Fruit fly (Drosophila melanogaster) whole organism, embryonic: Measurements from ENCODE around the gene CG11986.
A peak's percentile ranks its signal among the peaks of the same experiment; 100 is the strongest.

Experiments
- Adf1 ChIP-seq: fragments of 200-800 bp; sonication (Bioruptor generic); IDR thresholded peaks from 2 replicates; pipeline ENCODE4 v1.3.6; 2022; ENCODE audit warnings: missing biosample characterization, missing genetic modification characterization
- BtbVII ChIP-seq: fragments of 200-800 bp; sonication (Bioruptor generic); optimal IDR thresholded peaks from 3 replicates; lab custom pipeline; 2017; ENCODE audit warnings: missing biosample characterization, mild to moderate bottlenecking, missing genetic modification characterization
- CG10147 ChIP-seq: fragments of 200-800 bp; sonication (Bioruptor generic); optimal IDR thresholded peaks from 2 replicates; lab custom pipeline; 2019; ENCODE audit warnings: missing biosample characterization, mild to moderate bottlenecking, missing genetic modification characterization, moderate library complexity
- CG10543 ChIP-seq: fragments of 200-800 bp; sonication (Bioruptor generic); optimal IDR thresholded peaks from 3 replicates; lab custom pipeline; 2017; ENCODE audit warnings: missing biosample characterization, mild to moderate bottlenecking, missing genetic modification characterization, moderate library complexity
- CG12299 ChIP-seq: fragments of 200-800 bp; sonication (Bioruptor generic); optimal IDR thresholded peaks from 2 replicates; lab custom pipeline; 2018; ENCODE audit warnings: missing biosample characterization, mild to moderate bottlenecking, missing genetic modification characterization
- CG12769 ChIP-seq: fragments of 200-800 bp; sonication (Bioruptor generic); optimal IDR thresholded peaks from 2 replicates; lab custom pipeline; 2019; ENCODE audit warnings: missing biosample characterization, mild to moderate bottlenecking, missing genetic modification characterization, moderate library complexity
- CG13296 ChIP-seq: fragments of 200-800 bp; sonication (Bioruptor generic); optimal IDR thresholded peaks from 3 replicates; lab custom pipeline; 2018; ENCODE audit warnings: missing biosample characterization, mild to moderate bottlenecking, missing genetic modification characterization
- CG13624 ChIP-seq: fragments of 200-800 bp; sonication (Bioruptor generic); optimal IDR thresholded peaks from 2 replicates; lab custom pipeline; 2016; ENCODE audit warnings: missing biosample characterization, missing genetic modification characterization
- CG16779 ChIP-seq: fragments of 200-800 bp; sonication (Bioruptor generic); IDR thresholded peaks from 2 replicates; pipeline ENCODE4 v1.3.6; 2022; ENCODE audit warnings: missing biosample characterization, missing genetic modification characterization
- CG16815 ChIP-seq: fragments of 200-800 bp; sonication (Bioruptor generic); optimal IDR thresholded peaks from 3 replicates; lab custom pipeline; 2017; ENCODE audit warnings: missing biosample characterization, mild to moderate bottlenecking, missing genetic modification characterization
- CG17359 ChIP-seq: fragments of 200-800 bp; sonication (Bioruptor generic); optimal IDR thresholded peaks from 3 replicates; lab custom pipeline; 2018; ENCODE audit warnings: missing biosample characterization, mild to moderate bottlenecking, missing genetic modification characterization, moderate library complexity
- CG17568 ChIP-seq: fragments of 200-800 bp; sonication (Bioruptor generic); optimal IDR thresholded peaks from 2 replicates; lab custom pipeline; 2018; ENCODE audit warnings: missing biosample characterization, mild to moderate bottlenecking, missing genetic modification characterization, moderate library complexity
- CG2199 ChIP-seq: fragments of 200-800 bp; sonication (Bioruptor generic); IDR thresholded peaks from 3 replicates; pipeline ENCODE4 v1.3.6; 2022; ENCODE audit warnings: missing biosample characterization, missing genetic modification characterization
- CG3163 ChIP-seq: fragments of 200-800 bp; sonication (Bioruptor generic); optimal IDR thresholded peaks from 3 replicates; lab custom pipeline; 2016; ENCODE audit warnings: missing biosample characterization, missing genetic modification characterization
- CG32532 ChIP-seq: fragments of 200-800 bp; sonication (Bioruptor generic); IDR thresholded peaks from 2 replicates; pipeline ENCODE4 v1.3.6; 2022; ENCODE audit warnings: missing biosample characterization, missing genetic modification characterization
- CG3281 ChIP-seq: fragments of 200-800 bp; sonication (Bioruptor generic); optimal IDR thresholded peaks from 3 replicates; lab custom pipeline; 2017; ENCODE audit warnings: missing biosample characterization, mild to moderate bottlenecking, missing genetic modification characterization
- CG34224 ChIP-seq: fragments of 200-800 bp; sonication (Bioruptor generic); IDR thresholded peaks from 3 replicates; pipeline ENCODE4 v1.3.6; 2022; ENCODE audit warnings: missing biosample characterization, missing genetic modification characterization; ENCODE audit not compliant: partially characterized antibody
- CG3838 ChIP-seq: fragments of 200-800 bp; sonication (Bioruptor generic); optimal IDR thresholded peaks from 3 replicates; lab custom pipeline; 2016; ENCODE audit warnings: missing biosample characterization, missing genetic modification characterization
- CG7963 ChIP-seq: fragments of 200-800 bp; sonication (Bioruptor generic); IDR thresholded peaks from 3 replicates; pipeline ENCODE4 v1.3.6; 2022; ENCODE audit warnings: missing biosample characterization, missing genetic modification characterization; ENCODE audit not compliant: partially characterized antibody
- CG7987 ChIP-seq: fragments of 200-800 bp; sonication (Bioruptor generic); optimal IDR thresholded peaks from 2 replicates; lab custom pipeline; 2018; ENCODE audit warnings: missing biosample characterization, mild to moderate bottlenecking, missing genetic modification characterization, moderate library complexity
- CG8359 ChIP-seq: fragments of 200-800 bp; sonication (Bioruptor generic); optimal IDR thresholded peaks from 2 replicates; lab custom pipeline; 2017; ENCODE audit warnings: missing biosample characterization, mild to moderate bottlenecking, missing genetic modification characterization, borderline replicate concordance
- Dbx ChIP-seq: fragments of 200-800 bp; sonication (Bioruptor generic); IDR thresholded peaks from 3 replicates; pipeline ENCODE4 v1.3.6; 2022; ENCODE audit warnings: missing biosample characterization, missing genetic modification characterization
- Dll ChIP-seq: fragments of 200-800 bp; sonication (Bioruptor generic); IDR thresholded peaks from 4 replicates; pipeline ENCODE4 v1.3.6; 2022; ENCODE audit warnings: missing biosample characterization, missing genetic modification characterization; ENCODE audit not compliant: partially characterized antibody
- Doc3 ChIP-seq: fragments of 200-800 bp; sonication (Bioruptor generic); IDR thresholded peaks from 3 replicates; pipeline ENCODE4 v1.3.6; 2022; ENCODE audit warnings: missing biosample characterization, missing genetic modification characterization; ENCODE audit not compliant: partially characterized antibody
- Elba2 ChIP-seq: fragments of 200-800 bp; sonication (Bioruptor generic); optimal IDR thresholded peaks from 3 replicates; lab custom pipeline; 2016; ENCODE audit warnings: missing biosample characterization, missing genetic modification characterization
- Hand ChIP-seq: fragments of 200-800 bp; sonication (Bioruptor generic); optimal IDR thresholded peaks from 2 replicates; lab custom pipeline; 2017; ENCODE audit warnings: mild to moderate bottlenecking, missing biosample characterization, missing genetic modification reagents, missing genetic modification characterization
- Hr51 ChIP-seq, 2 experiments: fragments of 200-800 bp; sonication (Bioruptor generic); optimal IDR thresholded peaks; 2 replicates in 1 of 2; 3 replicates in 1 of 2; lab custom pipeline; 2016 to 2018; ENCODE audit warnings: missing biosample characterization in 2 of 2, missing genetic modification characterization in 2 of 2, mild to moderate bottlenecking in 1 of 2, moderate library complexity in 1 of 2
- Hr78 ChIP-seq, 2 experiments: fragments of 200-800 bp in 1 of 2; fragments of >200 bp in 1 of 2; sonication (Bioruptor generic) in 1 of 2; optimal IDR thresholded peaks; 2 replicates each; lab custom pipeline; 2017 to 2019; ENCODE audit warnings: missing biosample characterization in 2 of 2, missing genetic modification characterization in 2 of 2, mild to moderate bottlenecking in 1 of 2, moderate library complexity in 1 of 2
- Jarid2 ChIP-seq: fragments of 200-800 bp; sonication (Bioruptor generic); optimal IDR thresholded peaks from 3 replicates; lab custom pipeline; 2017; ENCODE audit warnings: mild to moderate bottlenecking, missing biosample characterization, missing genetic modification reagents, missing genetic modification characterization
- Med ChIP-seq: fragments of 200-800 bp; sonication (Bioruptor generic); peaks from one replicate; lab custom pipeline; 2016; ENCODE audit warnings: missing biosample characterization, missing genetic modification characterization, mild to moderate bottlenecking, inconsistent platforms, moderate library complexity
- Trl ChIP-seq, 3 experiments: fragments of >200 bp in 2 of 3; fragments of 200-800 bp in 1 of 3; sonication (Bioruptor generic) in 1 of 3; optimal IDR thresholded peaks; 2 replicates in 1 of 3; 3 replicates in 2 of 3; lab custom pipeline; 2016 to 2017; ENCODE audit warnings: missing biosample characterization in 1 of 3, missing genetic modification characterization in 1 of 3
- ab ChIP-seq: fragments of 200-800 bp; sonication (Bioruptor generic); optimal IDR thresholded peaks from 2 replicates; lab custom pipeline; 2016; ENCODE audit warnings: missing biosample characterization, missing genetic modification characterization
- aop ChIP-seq: fragments of 200-800 bp; sonication (Bioruptor generic); IDR thresholded peaks from 2 replicates; pipeline ENCODE4 v1.3.6; 2022; ENCODE audit warnings: missing biosample characterization, missing genetic modification characterization
- chinmo ChIP-seq: fragments of 200-800 bp; sonication (Bioruptor generic); IDR thresholded peaks from 4 replicates; pipeline ENCODE4 v1.3.6; 2022; ENCODE audit warnings: missing biosample characterization, missing genetic modification characterization; ENCODE audit not compliant: partially characterized antibody
- chm ChIP-seq: fragments of 200-800 bp; sonication (Bioruptor generic); IDR thresholded peaks from 2 replicates; pipeline ENCODE4 v1.3.6; 2022; ENCODE audit warnings: missing biosample characterization, missing genetic modification characterization
- ci ChIP-seq: fragments of 200-800 bp; sonication (Bioruptor generic); IDR thresholded peaks from 3 replicates; pipeline ENCODE4 v1.3.6; 2022; ENCODE audit warnings: missing biosample characterization, missing genetic modification characterization
- crp ChIP-seq, 2 experiments: fragments of 200-800 bp; sonication (Bioruptor generic); optimal IDR thresholded peaks; 2 replicates in 1 of 2; 3 replicates in 1 of 2; lab custom pipeline; 2017; ENCODE audit warnings: missing biosample characterization in 2 of 2, missing genetic modification characterization in 2 of 2, mild to moderate bottlenecking in 1 of 2, moderate library complexity in 1 of 2
- cwo ChIP-seq: fragments of 200-800 bp; sonication (Bioruptor generic); optimal IDR thresholded peaks from 3 replicates; lab custom pipeline; 2017; ENCODE audit warnings: missing biosample characterization, missing genetic modification characterization, mild to moderate bottlenecking, moderate library complexity, missing genetic modification reagents
- gro ChIP-seq: fragments of 200-800 bp; sonication (Bioruptor generic); optimal IDR thresholded peaks from 2 replicates; lab custom pipeline; 2016; ENCODE audit warnings: missing biosample characterization, missing genetic modification characterization
- odd ChIP-seq: fragments of 200-800 bp; sonication (Bioruptor generic); optimal IDR thresholded peaks from 2 replicates; lab custom pipeline; 2017; ENCODE audit warnings: missing biosample characterization, mild to moderate bottlenecking, missing genetic modification characterization
- scrt ChIP-seq: fragments of 200-800 bp; sonication (Bioruptor generic); optimal IDR thresholded peaks from 2 replicates; lab custom pipeline; 2018; ENCODE audit warnings: missing biosample characterization, mild to moderate bottlenecking, missing genetic modification characterization, moderate library complexity
- sd ChIP-seq: fragments of 200-800 bp; sonication (Bioruptor generic); optimal IDR thresholded peaks from 3 replicates; lab custom pipeline; 2018; ENCODE audit warnings: missing biosample characterization, mild to moderate bottlenecking, missing genetic modification characterization, moderate library complexity
- shn ChIP-seq: fragments of 200-800 bp; sonication (Bioruptor generic); optimal IDR thresholded peaks from 3 replicates; lab custom pipeline; 2016; ENCODE audit warnings: missing biosample characterization, missing genetic modification characterization
- sqz ChIP-seq: fragments of 200-800 bp; sonication (Bioruptor generic); optimal IDR thresholded peaks from 3 replicates; lab custom pipeline; 2018; ENCODE audit warnings: missing biosample characterization, mild to moderate bottlenecking, missing genetic modification characterization
- sug ChIP-seq: fragments of 200-800 bp; optimal IDR thresholded peaks from 2 replicates; lab custom pipeline; 2019; ENCODE audit warnings: missing biosample characterization, mild to moderate bottlenecking, missing genetic modification characterization, moderate library complexity
- tap ChIP-seq: fragments of 200-800 bp; optimal IDR thresholded peaks from 3 replicates; lab custom pipeline; 2019; ENCODE audit warnings: missing biosample characterization, mild to moderate bottlenecking, missing genetic modification characterization, moderate library complexity
- unc-4 ChIP-seq: fragments of 200-800 bp; sonication (Bioruptor generic); IDR thresholded peaks from 2 replicates; pipeline ENCODE4 v1.3.6; 2022; ENCODE audit warnings: missing biosample characterization, missing genetic modification characterization; ENCODE audit not compliant: partially characterized antibody

CG11986 gene

dm6 chr3R:8980776-8981165 lies 34.5 kb upstream of the CG11986 start, which contains the start of gene CAHbeta (continued):
- peak; percentile 33 for TF ChIP-seq CG13296
- TF ChIP-seq Adf1: 0 out of 2 replicates have a peak, but pooled peaks have one; percentile 15
- TF ChIP-seq Dll (GFP tag; lab: Robert Waterston, UW): peak; percentile 34; the same call in 1 of the 4 replicates
- peak; percentile 56 for TF ChIP-seq CG12299 (tag; lab: Kevin White, UChicago)
- TF ChIP-seq crp (GFP tag; optimal IDR thresholded peaks at IDR 0.05; lab: Kevin White, UChicago): peak in 1 of 2 experiments; percentile 47
- TF ChIP-seq gro (GFP tag; lab: Kevin White, UChicago): peak; percentile 36
- TF ChIP-seq CG32532: peak; percentile 36; the same call in 1 of the 2 replicates
- TF ChIP-seq Doc3 (GFP tag; lab: Robert Waterston, UW): peak; percentile 42; the same call in 1 of the 3 replicates
- no peak for TF ChIP-seq Elba2 (GFP tag; lab: Kevin White, UChicago)
- TF ChIP-seq ab (GFP tag; lab: Kevin White, UChicago): no peak
- peak in 1 of 2 experiments; percentile 73 for TF ChIP-seq Hr78 (GFP tag; optimal IDR thresholded peaks at IDR 0.05; lab: Kevin White, UChicago)
- peak; percentile 5 for TF ChIP-seq CG3281
- peak; percentile 65 for TF ChIP-seq Hand
- no peak for TF ChIP-seq CG16815
- TF ChIP-seq chinmo (GFP tag; lab: Robert Waterston, UW): 0 out of 4 replicates have a peak, but pooled peaks have one; percentile 71
- TF ChIP-seq Trl (optimal IDR thresholded peaks at IDR 0.05; lab: Kevin White, UChicago): peak; percentile 80 to 93
- no peak for TF ChIP-seq Trl (GFP tag; optimal IDR thresholded peaks at IDR 0.05; lab: Kevin White, UChicago)
- peak; percentile 63 for TF ChIP-seq sqz (GFP tag; lab: Kevin White, UChicago)
- TF ChIP-seq shn (GFP tag; lab: Kevin White, UChicago): no peak
- TF ChIP-seq CG10147 (GFP tag; lab: Kevin White, UChicago): peak; percentile 7
- TF ChIP-seq tap (tag; lab: Kevin White, UChicago): no peak
- TF ChIP-seq CG3163 (GFP tag; lab: Kevin White, UChicago): peak; percentile 62
- peak; percentile 84 for TF ChIP-seq scrt (GFP tag; lab: Kevin White, UChicago)
- TF ChIP-seq CG13624 (GFP tag; lab: Kevin White, UChicago): peak; percentile 31
- peak; percentile 66 for TF ChIP-seq CG7987
- no peak for TF ChIP-seq odd (GFP tag; lab: Kevin White, UChicago)
- peak; percentile 61 for TF ChIP-seq sug (tag; lab: Kevin White, UChicago)
- TF ChIP-seq BtbVII (GFP tag; lab: Kevin White, UChicago): peak; percentile 40
- peak in 1 of 2 experiments; percentile 13 for TF ChIP-seq Hr51 (GFP tag; optimal IDR thresholded peaks at IDR 0.05; lab: Kevin White, UChicago)
- no peak for TF ChIP-seq CG8359 (GFP tag; lab: Kevin White, UChicago)
- TF ChIP-seq Med: peak; percentile 82
- TF ChIP-seq CG34224: peak; percentile 21; the same call in 1 of the 3 replicates
- 0 out of 3 replicates have a peak, but pooled peaks have one; percentile 2 for TF ChIP-seq CG2199
- no peak for TF ChIP-seq CG3838 (GFP tag; lab: Kevin White, UChicago)
- TF ChIP-seq Dbx: no peak
- peak; percentile 43; the same call in 1 of the 3 replicates for TF ChIP-seq ci (GFP tag; lab: Robert Waterston, UW)
- TF ChIP-seq CG17568 (GFP tag; lab: Kevin White, UChicago): peak; percentile 7
- peak; percentile 34 for TF ChIP-seq Jarid2
- peak; percentile 67 for TF ChIP-seq CG12769 (tag; lab: Kevin White, UChicago)
- no peak for TF ChIP-seq CG17359 (tag; lab: Kevin White, UChicago)
- TF ChIP-seq cwo (GFP tag; lab: Kevin White, UChicago): peak; percentile 75
- TF ChIP-seq CG16779 (GFP tag; lab: Robert Waterston, UW): no peak
- no peak for TF ChIP-seq aop (GFP tag; lab: Robert Waterston, UW)
- TF ChIP-seq chm (GFP tag; lab: Robert Waterston, UW): peak; percentile 41; the same call in 1 of the 2 replicates
- no peak for TF ChIP-seq CG7963 (GFP tag; lab: Robert Waterston, UW)
- peak; percentile 74 for TF ChIP-seq CG10543 (GFP tag; lab: Kevin White, UChicago)
- peak; percentile 73 for TF ChIP-seq sd (tag; lab: Kevin White, UChicago)
- TF ChIP-seq unc-4 (GFP tag; lab: Robert Waterston, UW): 0 out of 2 replicates have a peak, but pooled peaks have one; percentile 7
